Fruit fly (Drosophila melanogaster) whole organism, embryonic: ENCODE measurements around the gene Gbs-70E.

ENCODE experiments used
- Aef1 ChIP-seq: fragments of 200-800 bp; sonication (Bioruptor generic); IDR thresholded peaks from 3 replicates; pipeline ENCODE4 v1.3.6; 2022; ENCODE audit warnings: missing biosample characterization, missing genetic modification characterization
- Atf-2 ChIP-seq: fragments of 200-800 bp; sonication (Bioruptor generic); optimal IDR thresholded peaks from 2 replicates; lab custom pipeline; 2016; ENCODE audit warnings: missing biosample characterization, missing genetic modification characterization
- BtbVII ChIP-seq: fragments of 200-800 bp; sonication (Bioruptor generic); optimal IDR thresholded peaks from 3 replicates; lab custom pipeline; 2017; ENCODE audit warnings: missing biosample characterization, mild to moderate bottlenecking, missing genetic modification characterization
- CG10654 ChIP-seq: fragments of 200-800 bp; sonication (Bioruptor generic); optimal IDR thresholded peaks from 2 replicates; lab custom pipeline; 2016; ENCODE audit warnings: missing biosample characterization, missing genetic modification characterization
- CG11398 ChIP-seq: fragments of 200-800 bp; sonication (Bioruptor generic); optimal IDR thresholded peaks from 2 replicates; lab custom pipeline; 2016; ENCODE audit warnings: missing biosample characterization, missing genetic modification characterization
- CG11696 ChIP-seq: fragments of 200-800 bp; sonication (Bioruptor generic); IDR thresholded peaks from 2 replicates; pipeline ENCODE4 v1.3.6; 2022; ENCODE audit warnings: missing biosample characterization, missing genetic modification characterization
- CG12299 ChIP-seq: fragments of 200-800 bp; sonication (Bioruptor generic); optimal IDR thresholded peaks from 2 replicates; lab custom pipeline; 2018; ENCODE audit warnings: missing biosample characterization, mild to moderate bottlenecking, missing genetic modification characterization
- CG12942 ChIP-seq: fragments of 200-800 bp; sonication (Bioruptor generic); optimal IDR thresholded peaks from 3 replicates; lab custom pipeline; 2016; ENCODE audit warnings: missing biosample characterization, missing genetic modification characterization
- CG13287 ChIP-seq: fragments of 200-800 bp; sonication (Bioruptor generic); IDR thresholded peaks from 2 replicates; pipeline ENCODE4 v1.3.6; 2022; ENCODE audit warnings: missing biosample characterization, missing genetic modification characterization; ENCODE audit not compliant: partially characterized antibody
- CG14710 ChIP-seq: fragments of 200-800 bp; sonication (Bioruptor generic); optimal IDR thresholded peaks from 3 replicates; lab custom pipeline; 2019; ENCODE audit warnings: missing biosample characterization, mild to moderate bottlenecking, missing genetic modification characterization, moderate library complexity
- CG16813 ChIP-seq: fragments of 200-800 bp; sonication (Bioruptor generic); IDR thresholded peaks from 3 replicates; pipeline ENCODE4 v1.3.6; 2022; ENCODE audit warnings: missing biosample characterization, missing genetic modification characterization; ENCODE audit not compliant: partially characterized antibody
- CG16815 ChIP-seq: fragments of 200-800 bp; sonication (Bioruptor generic); optimal IDR thresholded peaks from 3 replicates; lab custom pipeline; 2017; ENCODE audit warnings: missing biosample characterization, mild to moderate bottlenecking, missing genetic modification characterization
- CG17186 ChIP-seq: fragments of 200-800 bp; sonication (Bioruptor generic); optimal IDR thresholded peaks from 3 replicates; lab custom pipeline; 2017; ENCODE audit warnings: missing biosample characterization, missing genetic modification reagents, missing genetic modification characterization
- CG17359 ChIP-seq: fragments of 200-800 bp; sonication (Bioruptor generic); optimal IDR thresholded peaks from 3 replicates; lab custom pipeline; 2018; ENCODE audit warnings: missing biosample characterization, mild to moderate bottlenecking, missing genetic modification characterization, moderate library complexity
- CG17612 ChIP-seq: fragments of 200-800 bp; sonication (Bioruptor generic); IDR thresholded peaks from 2 replicates; pipeline ENCODE4 v1.3.6; 2022; ENCODE audit warnings: missing biosample characterization, missing genetic modification characterization
- CG1832 ChIP-seq: fragments of 200-800 bp; sonication (Bioruptor generic); optimal IDR thresholded peaks from 2 replicates; lab custom pipeline; 2017; ENCODE audit warnings: missing biosample characterization, mild to moderate bottlenecking, missing genetic modification characterization, inconsistent platforms
- CG2120 ChIP-seq: fragments of 200-800 bp; sonication (Bioruptor generic); optimal IDR thresholded peaks from 3 replicates; lab custom pipeline; 2016; ENCODE audit warnings: missing biosample characterization, missing genetic modification characterization
- CG2678 ChIP-seq: fragments of 200-800 bp; sonication (Bioruptor generic); optimal IDR thresholded peaks from 3 replicates; lab custom pipeline; 2019; ENCODE audit warnings: missing biosample characterization, mild to moderate bottlenecking, missing genetic modification characterization, moderate library complexity
- CG32772 ChIP-seq: fragments of 200-800 bp; sonication (Bioruptor generic); IDR thresholded peaks from 2 replicates; pipeline ENCODE4 v1.3.6; 2022; ENCODE audit warnings: missing biosample characterization, missing genetic modification characterization
- CG34224 ChIP-seq: fragments of 200-800 bp; sonication (Bioruptor generic); IDR thresholded peaks from 3 replicates; pipeline ENCODE4 v1.3.6; 2022; ENCODE audit warnings: missing biosample characterization, missing genetic modification characterization; ENCODE audit not compliant: partially characterized antibody
- CG3726 ChIP-seq: fragments of 200-800 bp; sonication (Bioruptor generic); IDR thresholded peaks from 3 replicates; pipeline ENCODE4, ENCODE4 v1.3.6; 2022; ENCODE audit warnings: missing biosample characterization, missing genetic modification characterization
- CG3838 ChIP-seq: fragments of 200-800 bp; sonication (Bioruptor generic); optimal IDR thresholded peaks from 3 replicates; lab custom pipeline; 2016; ENCODE audit warnings: missing biosample characterization, missing genetic modification characterization
- CG6854 ChIP-seq: fragments of 200-800 bp; sonication (Bioruptor generic); optimal IDR thresholded peaks from 3 replicates; lab custom pipeline; 2017; ENCODE audit warnings: missing biosample characterization, mild to moderate bottlenecking, missing genetic modification characterization
- CG8924 ChIP-seq: fragments of 200-800 bp; optimal IDR thresholded peaks from 3 replicates; lab custom pipeline; 2019; ENCODE audit warnings: missing biosample characterization, mild to moderate bottlenecking, missing genetic modification characterization, moderate library complexity
- CG9817 ChIP-seq: fragments of 200-800 bp; sonication (Bioruptor generic); optimal IDR thresholded peaks from 2 replicates; lab custom pipeline; 2018; ENCODE audit warnings: missing biosample characterization, mild to moderate bottlenecking, missing genetic modification characterization, moderate library complexity
- CrebB ChIP-seq: fragments of 200-800 bp; sonication (Bioruptor generic); optimal IDR thresholded peaks from 3 replicates; lab custom pipeline; 2018; ENCODE audit warnings: missing biosample characterization, mild to moderate bottlenecking, missing genetic modification characterization
- Fer3 ChIP-seq: fragments of 200-800 bp; sonication (Bioruptor generic); optimal IDR thresholded peaks from 2 replicates; lab custom pipeline; 2018; ENCODE audit warnings: missing biosample characterization, mild to moderate bottlenecking, missing genetic modification characterization, moderate library complexity
- Lhr ChIP-seq: fragments of 200-800 bp; sonication (Bioruptor generic); optimal IDR thresholded peaks from 3 replicates; lab custom pipeline; 2017; ENCODE audit warnings: mild to moderate bottlenecking, missing biosample characterization, missing genetic modification reagents, missing genetic modification characterization
- Lim3 ChIP-seq: fragments of 200-800 bp; sonication (Bioruptor generic); IDR thresholded peaks from 2 replicates; pipeline ENCODE4 v1.3.6; 2022; ENCODE audit warnings: missing biosample characterization, missing genetic modification characterization
- Mad ChIP-seq: fragments of 200-800 bp; sonication (Bioruptor generic); optimal IDR thresholded peaks from 2 replicates; lab custom pipeline; 2016; ENCODE audit warnings: missing biosample characterization, missing genetic modification characterization
- Nf-YB ChIP-seq: fragments of 200-800 bp; sonication (Bioruptor generic); optimal IDR thresholded peaks from 3 replicates; lab custom pipeline; 2019; ENCODE audit warnings: missing biosample characterization, mild to moderate bottlenecking, missing genetic modification characterization, moderate library complexity
- Oli ChIP-seq: fragments of 200-800 bp; sonication (Bioruptor generic); optimal IDR thresholded peaks from 2 replicates; lab custom pipeline; 2018; ENCODE audit warnings: missing biosample characterization, mild to moderate bottlenecking, missing genetic modification characterization, moderate library complexity
- Stat92E ChIP-seq, 3 experiments: fragments of >200 bp in 2 of 3; fragments of 200-800 bp in 1 of 3; sonication (Bioruptor generic) in 1 of 3; optimal IDR thresholded peaks; 2 replicates each; lab custom pipeline; 2017 to 2019; ENCODE audit warnings: missing biosample characterization in 3 of 3, missing genetic modification characterization in 3 of 3, mild to moderate bottlenecking in 1 of 3, moderate library complexity in 1 of 3
- Trl ChIP-seq, 3 experiments: fragments of >200 bp in 2 of 3; fragments of 200-800 bp in 1 of 3; sonication (Bioruptor generic) in 1 of 3; optimal IDR thresholded peaks; 2 replicates in 1 of 3; 3 replicates in 2 of 3; lab custom pipeline; 2016 to 2017; ENCODE audit warnings: missing biosample characterization in 1 of 3, missing genetic modification characterization in 1 of 3
- Xrp1 ChIP-seq: fragments of 200-800 bp; sonication (Bioruptor generic); IDR thresholded peaks from 2 replicates; pipeline ENCODE4 v1.3.6; 2022; ENCODE audit warnings: missing biosample characterization, missing genetic modification characterization
- cg ChIP-seq: fragments of 200-800 bp; sonication (Bioruptor generic); optimal IDR thresholded peaks from 3 replicates; lab custom pipeline; 2019; ENCODE audit warnings: missing biosample characterization, mild to moderate bottlenecking, missing genetic modification characterization, moderate library complexity
- crol ChIP-seq: fragments of 200-800 bp; sonication (Bioruptor generic); IDR thresholded peaks from 2 replicates; pipeline ENCODE4 v1.3.6; 2022; ENCODE audit warnings: missing biosample characterization, missing genetic modification characterization
- gem ChIP-seq: fragments of 200-800 bp; sonication (Bioruptor generic); optimal IDR thresholded peaks from 2 replicates; lab custom pipeline; 2019; ENCODE audit warnings: missing biosample characterization, mild to moderate bottlenecking, missing genetic modification characterization, moderate library complexity
- gsb ChIP-seq: fragments of 200-800 bp; sonication (Bioruptor generic); IDR thresholded peaks from 2 replicates; pipeline ENCODE4 v1.3.6; 2022; ENCODE audit warnings: missing biosample characterization, missing genetic modification characterization
- hkb ChIP-seq, 2 experiments: fragments of 200-800 bp in 1 of 2; fragments of >200 bp in 1 of 2; sonication (Bioruptor generic) in 1 of 2; IDR thresholded peaks in 1 of 2; optimal IDR thresholded peaks in 1 of 2; 2 replicates each; pipeline versions ENCODE4 v1.3.6 to Lab custom; 2017 to 2022; ENCODE audit warnings: missing biosample characterization in 1 of 2, missing genetic modification characterization in 1 of 2
- jing ChIP-seq: fragments of 200-800 bp; sonication (Bioruptor generic); optimal IDR thresholded peaks from 2 replicates; lab custom pipeline; 2018; ENCODE audit warnings: missing biosample characterization, mild to moderate bottlenecking, missing genetic modification characterization
- knrl ChIP-seq: fragments of 200-800 bp; sonication (Bioruptor generic); IDR thresholded peaks from 3 replicates; pipeline ENCODE4 v1.3.6; 2022; ENCODE audit warnings: missing biosample characterization, missing genetic modification characterization; ENCODE audit not compliant: partially characterized antibody
- lov ChIP-seq, 2 experiments: fragments of 200-800 bp in 1 of 2; fragments of >200 bp in 1 of 2; sonication (Bioruptor generic) in 1 of 2; IDR thresholded peaks in 1 of 2; optimal IDR thresholded peaks in 1 of 2; 2 replicates in 1 of 2; 3 replicates in 1 of 2; pipeline versions ENCODE4 v1.3.6 to Lab custom; 2017 to 2022; ENCODE audit warnings: missing biosample characterization in 1 of 2, missing genetic modification characterization in 1 of 2
- otp ChIP-seq: fragments of 200-800 bp; sonication (Bioruptor generic); IDR thresholded peaks from 3 replicates; pipeline ENCODE4, ENCODE4 v1.3.6; 2022; ENCODE audit warnings: missing biosample characterization, missing genetic modification characterization
- rib ChIP-seq: fragments of 200-800 bp; sonication (Bioruptor generic); IDR thresholded peaks from 2 replicates; pipeline ENCODE4 v1.3.6; 2022; ENCODE audit warnings: missing biosample characterization, missing genetic modification characterization
- stwl ChIP-seq: fragments of 200-800 bp; sonication (Bioruptor generic); optimal IDR thresholded peaks from 3 replicates; lab custom pipeline; 2018; ENCODE audit warnings: missing biosample characterization, mild to moderate bottlenecking, missing genetic modification characterization, moderate library complexity

Gene Gbs-70E

dm6 chr3L:14544987-14545943 lies 5.5 kb downstream of the Gbs-70E start (continued):
- TF ChIP-seq CG3838 (GFP tag; lab: Kevin White, UChicago) = no peak
- TF ChIP-seq CG2678 (tag; lab: Kevin White, UChicago) = peak; percentile 72
- no peak for TF ChIP-seq stwl (tag; lab: Kevin White, UChicago)
- TF ChIP-seq CG12942 (GFP tag; lab: Kevin White, UChicago) = no peak
- TF ChIP-seq lov (optimal IDR thresholded peaks at IDR 0.05; lab: Kevin White, UChicago) = no peak
- no peak for TF ChIP-seq lov (GFP tag; IDR thresholded peaks at IDR 0.05; lab: Robert Waterston, UW)
- no peak for TF ChIP-seq CG32772 (GFP tag; lab: Robert Waterston, UW)
- peak; percentile 14 for TF ChIP-seq CG2120 (GFP tag; lab: Kevin White, UChicago)
- no peak for TF ChIP-seq otp (GFP tag; lab: Robert Waterston, UW)
- TF ChIP-seq CG17359 (tag; lab: Kevin White, UChicago) = peak; percentile 27
- peak; percentile 54 for TF ChIP-seq CG14710 (tag; lab: Kevin White, UChicago)
- TF ChIP-seq CG17186 (GFP tag; lab: Kevin White, UChicago) = no peak
- no peak for TF ChIP-seq Lim3
- no peak for TF ChIP-seq hkb (optimal IDR thresholded peaks at IDR 0.05; lab: Kevin White, UChicago)
- no peak; the same call in 1 of the 2 replicates for TF ChIP-seq hkb (GFP tag; IDR thresholded peaks at IDR 0.05; lab: Robert Waterston, UW)
- peak; percentile 13 for TF ChIP-seq CG6854 (GFP tag; lab: Kevin White, UChicago)
- no peak for TF ChIP-seq crol (GFP tag; lab: Robert Waterston, UW)
- TF ChIP-seq CG10654 (GFP tag; lab: Kevin White, UChicago) = peak; percentile 37
- TF ChIP-seq cg (GFP tag; lab: Kevin White, UChicago) = no peak
- TF ChIP-seq CG12299 (tag; lab: Kevin White, UChicago) = no peak
- no peak for TF ChIP-seq Stat92E (GFP tag; optimal IDR thresholded peaks at IDR 0.05; lab: Kevin White, UChicago)
- TF ChIP-seq Fer3 (tag; lab: Kevin White, UChicago) = peak; percentile 15
- peak; percentile 28; the same call in 2 of the 3 replicates for TF ChIP-seq Aef1 (GFP tag; lab: Robert Waterston, UW)
- no peak for TF ChIP-seq knrl (GFP tag; lab: Robert Waterston, UW)
- TF ChIP-seq Xrp1 = peak; percentile 34; the same call in 1 of the 2 replicates
- TF ChIP-seq CrebB = no peak
- no peak for TF ChIP-seq CG16815
- TF ChIP-seq CG8924 (tag; lab: Kevin White, UChicago) = peak; percentile 69
- TF ChIP-seq gsb (GFP tag; lab: Robert Waterston, UW) = 0 out of 2 replicates have a peak, but pooled peaks have one; percentile 37
- no peak for TF ChIP-seq Atf-2
- no peak for TF ChIP-seq Mad
- TF ChIP-seq CG16813 = no peak
- no peak for TF ChIP-seq CG34224
- TF ChIP-seq gem = peak; percentile 70
- 0 out of 2 replicates have a peak, but pooled peaks have one; percentile 28 for TF ChIP-seq CG11696 (GFP tag; lab: Robert Waterston, UW)
- TF ChIP-seq BtbVII = peak; percentile 39
- TF ChIP-seq Oli (tag; lab: Kevin White, UChicago) = peak; percentile 74
- no peak for TF ChIP-seq CG3726
- TF ChIP-seq Nf-YB (GFP tag; lab: Kevin White, UChicago) = peak; percentile 47
- no peak for TF ChIP-seq CG1832 (GFP tag; lab: Kevin White, UChicago)
- peak; percentile 34 for TF ChIP-seq CG9817 (tag; lab: Kevin White, UChicago)
- TF ChIP-seq Trl (optimal IDR thresholded peaks at IDR 0.05; lab: Kevin White, UChicago) = no peak
- TF ChIP-seq Trl (GFP tag; optimal IDR thresholded peaks at IDR 0.05; lab: Kevin White, UChicago) = no peak
- TF ChIP-seq rib = no peak
- TF ChIP-seq CG13287 = no peak
- TF ChIP-seq CG11398 = no peak
- peak; percentile 8 for TF ChIP-seq jing (GFP tag; lab: Kevin White, UChicago)
- no peak for TF ChIP-seq Lhr (GFP tag; lab: Kevin White, UChicago)
- no peak for TF ChIP-seq CG17612 (GFP tag; lab: Robert Waterston, UW)
